Worm (Caenorhabditis elegans): Measurements from ENCODE around the gene W08G11.3.

Gene W08G11.3

ce11 chrV:16350061-16350460, 17.4 kb upstream of the W08G11.3 start:
- TF ChIP-seq T22C8.4 (GFP tag; IDR thresholded peaks at IDR 0.05) (no peak), ref-1 (GFP tag; conservative IDR thresholded peaks at IDR 0.05) (no peak), flt-1 (GFP tag; IDR thresholded peaks at IDR 0.05) (no peak), cog-1 (tag; optimal IDR thresholded peaks at IDR 0.05) (no peak), tab-1 (GFP tag; IDR thresholded peaks at IDR 0.05) (no peak), klf-2 (GFP tag; conservative IDR thresholded peaks at IDR 0.05) (no peak), ztf-23 (GFP tag; IDR thresholded peaks at IDR 0.05) (no peak), ztf-29 (GFP tag; IDR thresholded peaks at IDR 0.05) (no peak), med-1 (GFP tag; optimal IDR thresholded peaks at IDR 0.05; ENCODE audit: insufficient read depth) (no peak)

ce11 chrV:16350775-16351378, 16.6 kb upstream of the W08G11.3 start:
- no peak for TF ChIP-seq med-1 (GFP tag; optimal IDR thresholded peaks at IDR 0.05; ENCODE audit: insufficient read depth)
- no peak for TF ChIP-seq flt-1 (GFP tag; IDR thresholded peaks at IDR 0.05)
- no peak for TF ChIP-seq tab-1 (GFP tag; IDR thresholded peaks at IDR 0.05)
- no peak for TF ChIP-seq klf-2 (GFP tag; conservative IDR thresholded peaks at IDR 0.05)
- TF ChIP-seq ztf-29 (GFP tag; IDR thresholded peaks at IDR 0.05), result no peak
- TF ChIP-seq ztf-23 (GFP tag; IDR thresholded peaks at IDR 0.05), result no peak

- no peak for TF ChIP-seq flt-1 (GFP tag; IDR thresholded peaks at IDR 0.05)
- TF ChIP-seq med-1 (GFP tag; optimal IDR thresholded peaks at IDR 0.05; ENCODE audit: insufficient read depth), result no peak
- TF ChIP-seq ref-1 (GFP tag; conservative IDR thresholded peaks at IDR 0.05), result no peak
- no peak for TF ChIP-seq tab-1 (GFP tag; IDR thresholded peaks at IDR 0.05)
- no peak for TF ChIP-seq cog-1 (tag; optimal IDR thresholded peaks at IDR 0.05)
- TF ChIP-seq ztf-23 (GFP tag; IDR thresholded peaks at IDR 0.05), result no peak
- no peak for TF ChIP-seq T22C8.4 (GFP tag; IDR thresholded peaks at IDR 0.05)
- no peak for TF ChIP-seq ztf-29 (GFP tag; IDR thresholded peaks at IDR 0.05)
- no peak for TF ChIP-seq klf-2 (GFP tag; conservative IDR thresholded peaks at IDR 0.05)
Measured at ce11 chrV:16351757-16352156, 15.7 kb upstream of the W08G11.3 start.

ce11 chrV:16352282-16352681, 15.2 kb upstream of the W08G11.3 start:
- TF ChIP-seq ref-1 (GFP tag; conservative IDR thresholded peaks at IDR 0.05), result no peak
- TF ChIP-seq T22C8.4 (GFP tag; IDR thresholded peaks at IDR 0.05), result no peak
- TF ChIP-seq cog-1 (tag; optimal IDR thresholded peaks at IDR 0.05), result no peak
- no peak for TF ChIP-seq flt-1 (GFP tag; IDR thresholded peaks at IDR 0.05)
- no peak for TF ChIP-seq med-1 (GFP tag; optimal IDR thresholded peaks at IDR 0.05; ENCODE audit: insufficient read depth)
- TF ChIP-seq ztf-23 (GFP tag; IDR thresholded peaks at IDR 0.05), result no peak
- TF ChIP-seq tab-1 (GFP tag; IDR thresholded peaks at IDR 0.05), result no peak
- no peak for TF ChIP-seq ztf-29 (GFP tag; IDR thresholded peaks at IDR 0.05)
- no peak for TF ChIP-seq klf-2 (GFP tag; conservative IDR thresholded peaks at IDR 0.05)

- no peak for TF ChIP-seq klf-2 (GFP tag; conservative IDR thresholded peaks at IDR 0.05)
- no peak for TF ChIP-seq flt-1 (GFP tag; IDR thresholded peaks at IDR 0.05)
- TF ChIP-seq ref-1 (GFP tag; conservative IDR thresholded peaks at IDR 0.05), result no peak
- TF ChIP-seq ztf-29 (GFP tag; IDR thresholded peaks at IDR 0.05), result no peak
Measured at ce11 chrV:16354675-16355074, 12.8 kb upstream of the W08G11.3 start.

- TF ChIP-seq flt-1 (GFP tag; IDR thresholded peaks at IDR 0.05) (peak; percentile 79), ztf-23 (GFP tag; IDR thresholded peaks at IDR 0.05) (no peak), cog-1 (tag; optimal IDR thresholded peaks at IDR 0.05) (peak; percentile 71)
Measured at ce11 chrV:16355941-16356340, 11.5 kb upstream of the W08G11.3 start.

- TF ChIP-seq med-1 (GFP tag; optimal IDR thresholded peaks at IDR 0.05; ENCODE audit: insufficient read depth) (no peak), tab-1 (GFP tag; IDR thresholded peaks at IDR 0.05) (no peak), klf-2 (GFP tag; conservative IDR thresholded peaks at IDR 0.05) (no peak), ztf-23 (GFP tag; IDR thresholded peaks at IDR 0.05) (no peak), flt-1 (GFP tag; IDR thresholded peaks at IDR 0.05) (no peak), cog-1 (tag; optimal IDR thresholded peaks at IDR 0.05) (no peak), T22C8.4 (GFP tag; IDR thresholded peaks at IDR 0.05) (no peak), ref-1 (GFP tag; conservative IDR thresholded peaks at IDR 0.05) (no peak), ztf-29 (GFP tag; IDR thresholded peaks at IDR 0.05) (no peak)
Measured at ce11 chrV:16356798-16357197, 10.7 kb upstream of the W08G11.3 start.

- peak; percentile 22; the same call in 1 of the 2 replicates for TF ChIP-seq T22C8.4 (GFP tag; IDR thresholded peaks at IDR 0.05)
- no peak for TF ChIP-seq tab-1 (GFP tag; IDR thresholded peaks at IDR 0.05)
- TF ChIP-seq ztf-23 (GFP tag; IDR thresholded peaks at IDR 0.05), result no peak
- no peak for TF ChIP-seq klf-2 (GFP tag; conservative IDR thresholded peaks at IDR 0.05)
Measured at ce11 chrV:16357253-16357652, 10.2 kb upstream of the W08G11.3 start, which contains the start of gene pptr-1. TSS of gene pptr-1 (plus strand) at chrV:16357521.

- no peak for TF ChIP-seq klf-2 (GFP tag; conservative IDR thresholded peaks at IDR 0.05)
- no peak for TF ChIP-seq ref-1 (GFP tag; conservative IDR thresholded peaks at IDR 0.05)
- no peak for TF ChIP-seq med-1 (GFP tag; optimal IDR thresholded peaks at IDR 0.05; ENCODE audit: insufficient read depth)
- no peak for TF ChIP-seq tab-1 (GFP tag; IDR thresholded peaks at IDR 0.05)
- no peak for TF ChIP-seq cog-1 (tag; optimal IDR thresholded peaks at IDR 0.05)
- TF ChIP-seq T22C8.4 (GFP tag; IDR thresholded peaks at IDR 0.05), result no peak
- TF ChIP-seq ztf-29 (GFP tag; IDR thresholded peaks at IDR 0.05), result no peak
- no peak for TF ChIP-seq ztf-23 (GFP tag; IDR thresholded peaks at IDR 0.05)
- TF ChIP-seq flt-1 (GFP tag; IDR thresholded peaks at IDR 0.05), result no peak
Measured at ce11 chrV:16361350-16361749, 6.1 kb upstream of the W08G11.3 start.

- TF ChIP-seq T22C8.4 (GFP tag; IDR thresholded peaks at IDR 0.05), result peak; percentile 53; the same call in 1 of the 2 replicates
- TF ChIP-seq flt-1 (GFP tag; IDR thresholded peaks at IDR 0.05), result no peak
Measured at ce11 chrV:16368143-16368542, 662 bp downstream of the W08G11.3 start.

- no peak for TF ChIP-seq ztf-29 (GFP tag; IDR thresholded peaks at IDR 0.05)
- peak; percentile 34 for TF ChIP-seq cog-1 (tag; optimal IDR thresholded peaks at IDR 0.05)
- TF ChIP-seq ztf-23 (GFP tag; IDR thresholded peaks at IDR 0.05), result peak; percentile 79
- TF ChIP-seq med-1 (GFP tag; optimal IDR thresholded peaks at IDR 0.05; ENCODE audit: insufficient read depth), result peak; percentile 32
- TF ChIP-seq tab-1 (GFP tag; IDR thresholded peaks at IDR 0.05), result peak; percentile 83
- peak; percentile 61 for TF ChIP-seq ref-1 (GFP tag; conservative IDR thresholded peaks at IDR 0.05)
- peak; percentile 90 for TF ChIP-seq flt-1 (GFP tag; IDR thresholded peaks at IDR 0.05)
- peak; percentile 68; the same call in 1 of the 2 replicates for TF ChIP-seq klf-2 (GFP tag; conservative IDR thresholded peaks at IDR 0.05)
- TF ChIP-seq T22C8.4 (GFP tag; IDR thresholded peaks at IDR 0.05), result peak; percentile 58; the same call in 1 of the 2 replicates
Measured at ce11 chrV:16370039-16370438, 2.6 kb downstream of the W08G11.3 start.
